Worm (Caenorhabditis elegans): ENCODE measurements around the gene ttr-48.

DNA sequence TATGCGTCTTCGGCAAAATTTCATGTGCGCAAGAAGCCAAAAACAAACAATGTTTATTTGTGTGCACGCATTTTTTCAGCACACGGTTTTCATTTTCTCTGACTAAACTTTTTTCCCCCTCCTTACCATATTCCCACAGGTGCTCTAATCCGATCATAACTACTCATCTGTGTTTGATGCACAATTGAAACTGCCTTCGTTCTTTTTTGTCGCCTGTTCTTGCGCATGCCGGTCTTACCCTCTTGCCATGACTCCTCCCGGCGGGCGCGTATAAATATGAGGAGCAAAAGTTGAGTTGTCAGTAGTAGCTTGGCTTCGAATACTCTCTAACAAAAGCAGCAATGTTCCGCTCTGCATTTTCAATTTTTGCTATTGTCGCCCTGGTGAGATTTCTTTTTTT, 44.4 kb downstream of the ttr-48 start, which contains the start of gene abu-10:
- no peak for TF ChIP-seq unc-55 (GFP tag; optimal IDR thresholded peaks at IDR 0.05)
- TF ChIP-seq pqm-1 (tag; optimal IDR thresholded peaks at IDR 0.05): no peak
- no peak for TF ChIP-seq unc-86 (tag; optimal IDR thresholded peaks at IDR 0.05)
- TF ChIP-seq ama-1 (optimal IDR thresholded peaks at IDR 0.05): no peak
- TF ChIP-seq odd-2 (tag; optimal IDR thresholded peaks at IDR 0.05): no peak
- no peak for TF ChIP-seq sox-2 (GFP tag; IDR thresholded peaks at IDR 0.05)
- no peak for TF ChIP-seq sox-4 (tag; optimal IDR thresholded peaks at IDR 0.05)
- no peak for TF ChIP-seq ceh-24 (tag; optimal IDR thresholded peaks at IDR 0.05)
- no peak for TF ChIP-seq elt-2 (tag; optimal IDR thresholded peaks at IDR 0.05)
- TF ChIP-seq dve-1 (tag; optimal IDR thresholded peaks at IDR 0.05): no peak
- TF ChIP-seq gmeb-2 (tag; optimal IDR thresholded peaks at IDR 0.05): no peak
- no peak for TF ChIP-seq fax-1 (tag; optimal IDR thresholded peaks at IDR 0.05)
- no peak for TF ChIP-seq tbx-2 (tag; optimal IDR thresholded peaks at IDR 0.05)

Measured in whole organism, late embryonic.